Worm (Caenorhabditis elegans) whole organism, mixed stage, embryonic: ENCODE data around the gene clc-8.
"Not testable (repeated sequence)": the region's sequence is repeated elsewhere in the genome, so short reads cannot be mapped to it uniquely, and the experiment has no call there.

ENCODE experiments used
- M03D4.4 ChIP-seq: sonication (generic microtip); optimal IDR thresholded peaks from 2 replicates; lab custom pipeline; 2017; ENCODE audit warnings: mild to moderate bottlenecking, missing genetic modification characterization, missing compliant biosample characterization
- bed-3 ChIP-seq: fragments of 200-800 bp; sonication (Bioruptor generic); optimal IDR thresholded peaks from 3 replicates; lab custom pipeline; 2018; ENCODE audit warnings: mild to moderate bottlenecking, missing genetic modification characterization, moderate library complexity, missing compliant biosample characterization
- blmp-1 ChIP-seq: fragments of 150-350 bp; optimal IDR thresholded peaks from 2 replicates; lab custom pipeline; 2014; ENCODE audit warnings: missing biosample characterization, missing genetic modification characterization
- ceh-39 ChIP-seq: fragments of 150-350 bp; optimal IDR thresholded peaks from 2 replicates; lab custom pipeline; 2014; ENCODE audit warnings: missing biosample characterization, missing genetic modification characterization
- ceh-43 ChIP-seq: fragments of 200-800 bp; sonication (Bioruptor generic); optimal IDR thresholded peaks from 2 replicates; lab custom pipeline; 2018; ENCODE audit warnings: mild to moderate bottlenecking, missing genetic modification characterization, moderate library complexity, missing compliant biosample characterization
- ceh-83 ChIP-seq: fragments of 200-800 bp; sonication (Bioruptor generic); optimal IDR thresholded peaks from 2 replicates; lab custom pipeline; 2018; ENCODE audit warnings: mild to moderate bottlenecking, missing genetic modification characterization, missing compliant biosample characterization
- cnd-1 ChIP-seq: fragments of 200-800 bp; sonication (Bioruptor generic); optimal IDR thresholded peaks from 2 replicates; lab custom pipeline; 2018; ENCODE audit warnings: mild to moderate bottlenecking, missing genetic modification characterization, missing compliant biosample characterization
- drap-1 ChIP-seq: fragments of 200-800 bp; sonication (Bioruptor generic); optimal IDR thresholded peaks from 3 replicates; lab custom pipeline; 2018; ENCODE audit warnings: mild to moderate bottlenecking, missing genetic modification characterization, missing compliant biosample characterization
- elt-1 ChIP-seq: sonication (generic microtip); optimal IDR thresholded peaks from 2 replicates; lab custom pipeline; 2017; ENCODE audit warnings: missing genetic modification characterization, mild to moderate bottlenecking, missing compliant biosample characterization, antibody characterized with exemption, moderate library complexity, borderline replicate concordance; ENCODE audit not compliant: insufficient read depth
- elt-3 ChIP-seq: fragments of 150-350 bp; optimal IDR thresholded peaks from 2 replicates; lab custom pipeline; 2014; ENCODE audit warnings: missing biosample characterization, missing genetic modification characterization
- flh-1 ChIP-seq: fragments of 200-800 bp; sonication (Bioruptor generic); optimal IDR thresholded peaks from 2 replicates; lab custom pipeline; 2018; ENCODE audit warnings: mild to moderate bottlenecking, missing genetic modification characterization, moderate library complexity, missing compliant biosample characterization
- hlh-1 ChIP-seq: fragments of 150-350 bp; optimal IDR thresholded peaks from 2 replicates; lab custom pipeline; 2014; ENCODE audit warnings: missing biosample characterization, missing genetic modification reagents, missing genetic modification characterization
- lin-13 ChIP-seq: fragments of 150-350 bp; optimal IDR thresholded peaks from 2 replicates; lab custom pipeline; 2014; ENCODE audit warnings: missing biosample characterization, missing genetic modification characterization
- lsy-2 ChIP-seq: fragments of 150-350 bp; optimal IDR thresholded peaks from 2 replicates; lab custom pipeline; 2014; ENCODE audit warnings: missing biosample characterization, missing genetic modification characterization
- mab-5 ChIP-seq: fragments of 150-350 bp; optimal IDR thresholded peaks from 2 replicates; lab custom pipeline; 2014; ENCODE audit warnings: missing biosample characterization, missing genetic modification characterization
- mep-1 ChIP-seq: fragments of 150-350 bp; optimal IDR thresholded peaks from 2 replicates; lab custom pipeline; 2017; ENCODE audit warnings: missing biosample characterization, missing genetic modification reagents, missing genetic modification characterization, inconsistent platforms
- mls-2 ChIP-seq: sonication (generic microtip); optimal IDR thresholded peaks from 2 replicates; lab custom pipeline; 2016; ENCODE audit warnings: mild to moderate bottlenecking, missing genetic modification characterization, moderate library complexity, missing compliant biosample characterization
- nhr-12 ChIP-seq: fragments of 150-350 bp; optimal IDR thresholded peaks from 2 replicates; lab custom pipeline; 2014; ENCODE audit warnings: missing biosample characterization, missing genetic modification characterization
- nhr-2 ChIP-seq: fragments of 150-350 bp; optimal IDR thresholded peaks from 2 replicates; lab custom pipeline; 2014; ENCODE audit warnings: missing biosample characterization, missing genetic modification characterization
- nhr-237 ChIP-seq: fragments of 150-350 bp; optimal IDR thresholded peaks from 2 replicates; lab custom pipeline; 2014; ENCODE audit warnings: missing biosample characterization, missing genetic modification characterization
- nhr-28 ChIP-seq: fragments of 150-350 bp; optimal IDR thresholded peaks from 2 replicates; lab custom pipeline; 2014; ENCODE audit warnings: missing biosample characterization, missing genetic modification characterization
- nhr-76 ChIP-seq: sonication (generic microtip); optimal IDR thresholded peaks from 2 replicates; lab custom pipeline; 2017; ENCODE audit warnings: missing biosample characterization, missing genetic modification characterization
- pha-4 ChIP-seq: fragments of 150-350 bp; optimal IDR thresholded peaks from 2 replicates; lab custom pipeline; 2018; ENCODE audit warnings: missing biosample characterization, missing genetic modification reagents, missing genetic modification characterization
- sem-2 ChIP-seq: fragments of 200-800 bp; sonication (Bioruptor generic); optimal IDR thresholded peaks from 2 replicates; lab custom pipeline; 2018; ENCODE audit warnings: mild to moderate bottlenecking, missing genetic modification characterization, missing compliant biosample characterization
- sptf-1 ChIP-seq: sonication (generic microtip); optimal IDR thresholded peaks from 2 replicates; lab custom pipeline; 2017; ENCODE audit warnings: mild to moderate bottlenecking, missing genetic modification characterization, moderate library complexity, missing compliant biosample characterization
- tbx-8 ChIP-seq: fragments of 200-800 bp; sonication (Bioruptor generic); optimal IDR thresholded peaks from 2 replicates; lab custom pipeline; 2018; ENCODE audit warnings: mild to moderate bottlenecking, missing genetic modification characterization, moderate library complexity, missing compliant biosample characterization
- unc-39 ChIP-seq: fragments of 150-350 bp; optimal IDR thresholded peaks from 2 replicates; lab custom pipeline; 2014; ENCODE audit warnings: missing biosample characterization, missing genetic modification characterization
- unc-62 ChIP-seq: fragments of 150-350 bp; optimal IDR thresholded peaks from 2 replicates; lab custom pipeline; 2014; ENCODE audit warnings: missing biosample characterization, missing genetic modification reagents, missing genetic modification characterization
- zip-8 ChIP-seq: fragments of 150-350 bp; optimal IDR thresholded peaks from 2 replicates; lab custom pipeline; 2014; ENCODE audit warnings: missing biosample characterization, missing genetic modification characterization
- ztf-11 ChIP-seq: fragments of 150-350 bp; optimal IDR thresholded peaks from 2 replicates; lab custom pipeline; 2014; ENCODE audit warnings: missing biosample characterization, missing genetic modification characterization

Gene clc-8

DNA sequence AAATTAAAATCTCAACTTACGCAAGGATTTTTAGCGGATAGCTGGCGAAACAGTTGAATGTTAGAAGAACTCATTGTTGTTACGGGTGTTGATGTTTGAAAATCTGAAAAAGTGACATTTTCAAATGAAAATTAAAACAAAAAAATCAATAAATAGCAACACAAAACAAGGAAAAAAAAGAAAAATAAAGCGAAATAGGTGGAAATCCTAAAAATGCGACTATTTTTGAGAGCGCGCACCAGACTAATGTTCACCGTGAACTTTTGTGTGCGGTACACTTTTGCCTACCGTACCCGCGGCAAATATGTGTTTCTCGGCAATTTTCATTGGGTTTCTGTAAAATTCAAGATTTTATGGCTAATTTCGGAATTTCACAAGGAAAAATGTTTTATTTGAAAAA is 23.2 kb downstream of the clc-8 start, which contains the start of gene F55B11.6:
TSS of gene F55B11.6 (minus strand) at position 101 of the 400 bp plus-strand sequence.
- TF ChIP-seq ceh-83 (GFP tag; lab: Kevin White, UChicago) (no peak), cnd-1 (tag; lab: Kevin White, UChicago) (no peak), tbx-8 (GFP tag; lab: Kevin White, UChicago) (no peak), ceh-39 (tag; lab: Kevin White, UChicago) (no peak), lin-13 (no peak), unc-62 (no peak), flh-1 (GFP tag; lab: Kevin White, UChicago) (no peak), ceh-43 (GFP tag; lab: Kevin White, UChicago) (no peak), blmp-1 (tag; lab: Kevin White, UChicago) (no peak), hlh-1 (tag; lab: Kevin White, UChicago) (no peak), nhr-76 (no peak)

DNA sequence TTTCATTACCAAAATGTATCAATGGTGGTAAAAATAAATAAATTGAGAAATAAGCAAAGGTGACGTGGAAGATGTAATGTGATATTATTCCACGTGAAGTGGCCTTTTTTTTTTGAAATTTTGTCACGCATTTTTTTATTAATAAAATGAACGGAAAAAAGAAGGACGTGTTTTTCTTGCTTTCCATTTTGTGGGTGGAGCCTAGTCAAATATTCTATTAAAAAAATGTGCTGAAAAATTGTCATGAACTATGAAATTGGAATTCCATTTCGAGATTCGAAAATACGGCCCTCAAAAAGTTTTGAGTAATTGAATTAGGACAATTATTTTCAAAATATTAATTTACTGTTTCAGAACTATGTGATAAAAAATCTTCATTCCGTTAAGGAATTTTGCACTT is 28.0 kb downstream of the clc-8 start, which contains the start of gene F55B11.7:
TSS of gene F55B11.7 (minus strand) at position 101 of the 400 bp plus-strand sequence.
- TF ChIP-seq unc-62: no peak
- no peak for TF ChIP-seq sptf-1 (tag; lab: Kevin White, UChicago)
- TF ChIP-seq pha-4: no peak
- TF ChIP-seq elt-3 (tag; lab: Kevin White, UChicago): no peak
- TF ChIP-seq ceh-83 (GFP tag; lab: Kevin White, UChicago): no peak
- TF ChIP-seq nhr-237 (tag; lab: Kevin White, UChicago): no peak
- no peak for TF ChIP-seq nhr-2
- no peak for TF ChIP-seq bed-3 (GFP tag; lab: Kevin White, UChicago)
- no peak for TF ChIP-seq drap-1 (GFP tag; lab: Kevin White, UChicago)
- no peak for TF ChIP-seq mep-1 (tag; lab: Kevin White, UChicago)

- TF ChIP-seq ceh-43 (GFP tag; lab: Kevin White, UChicago): no peak
- TF ChIP-seq nhr-237 (tag; lab: Kevin White, UChicago): no peak
- no peak for TF ChIP-seq cnd-1 (tag; lab: Kevin White, UChicago)
- no peak for TF ChIP-seq sem-2 (GFP tag; lab: Kevin White, UChicago)
- no peak for TF ChIP-seq nhr-76
- no peak for TF ChIP-seq tbx-8 (GFP tag; lab: Kevin White, UChicago)
- TF ChIP-seq mep-1 (tag; lab: Kevin White, UChicago): no peak
- no peak for TF ChIP-seq ceh-39 (tag; lab: Kevin White, UChicago)
- no peak for TF ChIP-seq sptf-1 (tag; lab: Kevin White, UChicago)
- no peak for TF ChIP-seq M03D4.4
- no peak for TF ChIP-seq lin-13
- no peak for TF ChIP-seq elt-1
- TF ChIP-seq blmp-1 (tag; lab: Kevin White, UChicago): no peak
- no peak for TF ChIP-seq nhr-12
- no peak for TF ChIP-seq pha-4
- no peak for TF ChIP-seq mls-2
- no peak for TF ChIP-seq zip-8
- no peak for TF ChIP-seq hlh-1 (tag; lab: Kevin White, UChicago)
- no peak for TF ChIP-seq nhr-2
- TF ChIP-seq drap-1 (GFP tag; lab: Kevin White, UChicago): no peak
Observed at ce11 chrIV:14423194-14423593, 29.3 kb downstream of the clc-8 start, which contains the start of gene F55B11.2. F55B11.2 (minus strand) TSS chrIV:14423294.

DNA sequence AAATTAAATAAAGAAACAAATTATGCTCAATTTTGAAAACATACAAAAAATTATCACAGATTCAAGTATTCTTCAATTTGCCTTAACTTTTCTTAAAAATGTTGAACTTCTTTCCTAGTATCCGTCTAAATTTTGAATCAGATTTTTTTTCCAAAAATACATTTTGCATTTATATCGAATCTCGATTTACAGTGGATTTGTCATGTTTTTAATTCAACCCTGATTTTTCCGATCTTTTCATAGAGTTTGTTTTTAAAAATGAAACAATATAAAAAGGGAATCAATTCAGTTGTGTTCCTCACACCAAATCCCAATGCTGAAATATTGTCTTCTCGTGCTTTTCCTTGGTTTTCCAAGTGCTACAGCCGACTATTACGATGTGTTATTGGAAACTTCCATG is 30.5 kb downstream of the clc-8 start, which contains the start of gene F55B11.3:
TSS of gene F55B11.3 (plus strand) at position 301 of the 400 bp plus-strand sequence.
- no peak for TF ChIP-seq hlh-1 (tag; lab: Kevin White, UChicago)
- no peak for TF ChIP-seq nhr-76
- TF ChIP-seq elt-3 (tag; lab: Kevin White, UChicago): no peak
- no peak for TF ChIP-seq nhr-237 (tag; lab: Kevin White, UChicago)
- no peak for TF ChIP-seq unc-39 (tag; lab: Kevin White, UChicago)
- TF ChIP-seq ceh-39 (tag; lab: Kevin White, UChicago): no peak
- no peak for TF ChIP-seq nhr-28 (tag; lab: Kevin White, UChicago)
- TF ChIP-seq unc-62: no peak
- no peak for TF ChIP-seq ceh-83 (GFP tag; lab: Kevin White, UChicago)
- no peak for TF ChIP-seq pha-4
- TF ChIP-seq mls-2: no peak

ce11 chrIV:14427395-14427794 is 33.5 kb downstream of the clc-8 start, which contains the start of gene F55B11.5:
F55B11.5 (plus strand) TSS chrIV:14427695.
- TF ChIP-seq lsy-2; mep-1 (tag; lab: Kevin White, UChicago); elt-1: not testable (repeated sequence)

- TF ChIP-seq mab-5 (tag; lab: Kevin White, UChicago) (no peak), lin-13 (no peak), mls-2 (no peak), drap-1 (GFP tag; lab: Kevin White, UChicago) (no peak), unc-39 (tag; lab: Kevin White, UChicago) (no peak), elt-1 (no peak), ceh-39 (tag; lab: Kevin White, UChicago) (no peak), nhr-237 (tag; lab: Kevin White, UChicago) (no peak), sem-2 (GFP tag; lab: Kevin White, UChicago) (no peak), ztf-11 (tag; lab: Kevin White, UChicago) (no peak), sptf-1 (tag; lab: Kevin White, UChicago) (no peak), elt-3 (tag; lab: Kevin White, UChicago) (no peak)
- TF ChIP-seq, all 35 proteins: peak for 0
Observed at ce11 chrIV:14430853-14431252, 36.9 kb downstream of the clc-8 start, which contains the start of gene F55B11.4. F55B11.4 (minus strand) TSS chrIV:14430920.
